Worm (Caenorhabditis elegans) whole organism, L3 larva: Measurements from ENCODE around the gene C06A12.19.

Experiments
- elt-2 ChIP-seq: sonication (generic microtip); optimal IDR thresholded peaks from 2 replicates; lab custom pipeline; 2016; ENCODE audit warnings: missing genetic modification reagents, mild to moderate bottlenecking, missing genetic modification characterization, missing compliant biosample characterization
- nhr-12 ChIP-seq: fragments of 150-350 bp; optimal IDR thresholded peaks from 2 replicates; lab custom pipeline; 2014; ENCODE audit warnings: missing biosample characterization, missing genetic modification characterization
- tbx-2 ChIP-seq: sonication (generic microtip); optimal IDR thresholded peaks from 2 replicates; lab custom pipeline; 2016; ENCODE audit warnings: mild to moderate bottlenecking, missing genetic modification characterization, missing compliant biosample characterization
- ztf-4 ChIP-seq: fragments of 150-350 bp; optimal IDR thresholded peaks from 2 replicates; lab custom pipeline; 2014; ENCODE audit warnings: missing biosample characterization, missing genetic modification characterization

ce11 chrIV:17417723-17418122 lies 22.2 kb downstream of the C06A12.19 start, which contains the start of gene npr-26:
- no peak for TF ChIP-seq nhr-12
- no peak for TF ChIP-seq tbx-2
- no peak for TF ChIP-seq ztf-4 (tag; lab: Kevin White, UChicago)
- TF ChIP-seq elt-2 (tag; lab: Kevin White, UChicago) = no peak
